Worm (Caenorhabditis elegans): ENCODE measurements around the gene C04C3.7.

DNA sequence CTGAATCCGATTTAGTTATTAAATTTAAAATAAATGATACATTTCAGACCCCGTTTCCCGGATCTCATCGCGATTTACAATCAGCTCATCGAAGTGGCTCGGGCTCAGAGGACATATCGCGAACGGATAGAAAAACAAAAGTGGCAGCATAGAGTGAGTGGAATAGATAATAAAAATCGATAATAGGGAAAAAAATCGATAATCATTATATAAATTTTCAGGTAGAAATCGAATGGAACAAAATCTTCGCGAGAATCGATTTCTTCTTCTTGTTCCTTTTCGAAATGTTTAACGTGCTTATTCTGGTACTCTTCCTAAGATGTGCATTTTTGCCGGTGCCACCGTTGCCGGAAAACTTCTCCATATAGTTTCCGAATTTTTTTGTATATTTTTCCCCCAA is 14.5 kb downstream of the C04C3.7 start:
- TF ChIP-seq W03F9.2 (tag; optimal IDR thresholded peaks at IDR 0.05), result no peak
- no peak for TF ChIP-seq him-1 (tag; optimal IDR thresholded peaks at IDR 0.05)
- no peak for TF ChIP-seq dao-5 (tag; optimal IDR thresholded peaks at IDR 0.05)

All from whole organism, L4/young adult.